Worm (Caenorhabditis elegans) whole organism, L2 larva: ENCODE measurements around the gene F10C1.8.

ENCODE experiments used
- C34F6.9 ChIP-seq: fragments of 150-350 bp; optimal IDR thresholded peaks from 2 replicates; lab custom pipeline; 2014; ENCODE audit warnings: missing biosample characterization, missing genetic modification characterization
- F13H6.1 ChIP-seq: sonication (generic microtip); optimal IDR thresholded peaks from 2 replicates; lab custom pipeline; 2016; ENCODE audit warnings: missing genetic modification characterization, missing compliant biosample characterization
- R02D3.7 ChIP-seq: fragments of 150-350 bp; optimal IDR thresholded peaks from 2 replicates; lab custom pipeline; 2014; ENCODE audit warnings: missing biosample characterization, missing genetic modification characterization
- Y55F3AM.14 ChIP-seq: fragments of 200-800 bp; sonication (Bioruptor generic); optimal IDR thresholded peaks from 2 replicates; lab custom pipeline; 2018; ENCODE audit warnings: mild to moderate bottlenecking, missing genetic modification characterization, missing compliant biosample characterization
- ZK546.5 ChIP-seq: sonication (generic microtip); optimal IDR thresholded peaks from 2 replicates; lab custom pipeline; 2017; ENCODE audit warnings: missing biosample characterization, missing genetic modification characterization
- aly-2 ChIP-seq: fragments of 150-350 bp; optimal IDR thresholded peaks from 2 replicates; lab custom pipeline; 2014; ENCODE audit warnings: missing biosample characterization, missing genetic modification characterization
- ama-1 ChIP-seq: fragments of 150-350 bp; optimal IDR thresholded peaks from 2 replicates; lab custom pipeline; 2018; ENCODE audit warnings: inconsistent platforms
- blmp-1 ChIP-seq: sonication (generic microtip); optimal IDR thresholded peaks from 2 replicates; lab custom pipeline; 2017; ENCODE audit warnings: missing genetic modification characterization, mild to moderate bottlenecking, missing compliant biosample characterization, antibody characterized with exemption, moderate library complexity; ENCODE audit not compliant: insufficient read depth
- ceh-16 ChIP-seq: fragments of 150-350 bp; optimal IDR thresholded peaks from 2 replicates; lab custom pipeline; 2014; ENCODE audit warnings: missing biosample characterization, missing genetic modification characterization
- ceh-82 ChIP-seq: fragments of 150-350 bp; optimal IDR thresholded peaks from 2 replicates; lab custom pipeline; 2014; ENCODE audit warnings: missing biosample characterization, missing genetic modification characterization
- crh-2 ChIP-seq: sonication (generic microtip); optimal IDR thresholded peaks from 2 replicates; lab custom pipeline; 2017; ENCODE audit warnings: missing biosample characterization, missing genetic modification characterization
- dmd-4 ChIP-seq: sonication (generic microtip); optimal IDR thresholded peaks from 2 replicates; lab custom pipeline; 2017; ENCODE audit warnings: missing biosample characterization, missing genetic modification characterization
- egl-27 ChIP-seq: sonication (generic microtip); optimal IDR thresholded peaks from 3 replicates; lab custom pipeline; 2017; ENCODE audit warnings: missing biosample characterization, missing genetic modification reagents, missing genetic modification characterization
- elt-1 ChIP-seq: fragments of 150-350 bp; optimal IDR thresholded peaks from 2 replicates; lab custom pipeline; 2014; ENCODE audit warnings: missing biosample characterization, missing genetic modification characterization
- elt-3 ChIP-seq: sonication (generic microtip); optimal IDR thresholded peaks from 2 replicates; lab custom pipeline; 2017; ENCODE audit warnings: missing biosample characterization, missing genetic modification characterization
- fos-1 ChIP-seq: fragments of 150-350 bp; optimal IDR thresholded peaks from 2 replicates; lab custom pipeline; 2014; ENCODE audit warnings: missing biosample characterization, missing genetic modification characterization
- gmeb-1 ChIP-seq: fragments of 150-350 bp; optimal IDR thresholded peaks from 2 replicates; lab custom pipeline; 2014; ENCODE audit warnings: missing biosample characterization, missing genetic modification characterization
- lin-11 ChIP-seq: fragments of 150-350 bp; sonication (generic microtip); optimal IDR thresholded peaks from 2 replicates; lab custom pipeline; 2014; ENCODE audit warnings: missing biosample characterization, missing genetic modification characterization, inconsistent platforms, mixed read lengths
- lin-13 ChIP-seq: fragments of 150-350 bp; optimal IDR thresholded peaks from 2 replicates; lab custom pipeline; 2014; ENCODE audit warnings: missing biosample characterization, missing genetic modification reagents, missing genetic modification characterization
- lin-39 ChIP-seq: fragments of 150-350 bp; optimal IDR thresholded peaks from 2 replicates; lab custom pipeline; 2014; ENCODE audit warnings: missing biosample characterization, missing genetic modification reagents, missing genetic modification characterization
- lsy-2 ChIP-seq, 2 experiments: fragments of 150-350 bp in 1 of 2; sonication (generic microtip) in 1 of 2; optimal IDR thresholded peaks; 2 replicates each; lab custom pipeline; 2014 to 2017; ENCODE audit warnings: missing biosample characterization in 2 of 2, missing genetic modification characterization in 2 of 2
- mab-5 ChIP-seq: fragments of 150-350 bp; optimal IDR thresholded peaks from 2 replicates; lab custom pipeline; 2014; ENCODE audit warnings: missing biosample characterization, missing genetic modification characterization
- mbf-1 ChIP-seq: sonication (generic microtip); optimal IDR thresholded peaks from 2 replicates; lab custom pipeline; 2017; ENCODE audit warnings: missing biosample characterization, missing genetic modification characterization
- mdl-1 ChIP-seq, 2 experiments: fragments of 150-350 bp in 1 of 2; sonication (generic microtip) in 1 of 2; optimal IDR thresholded peaks; 2 replicates each; lab custom pipeline; 2017; ENCODE audit warnings: missing biosample characterization in 2 of 2, missing genetic modification characterization in 2 of 2
- nhr-10 ChIP-seq: sonication (generic microtip); optimal IDR thresholded peaks from 2 replicates; lab custom pipeline; 2017; ENCODE audit warnings: missing biosample characterization, missing genetic modification characterization
- nhr-11 ChIP-seq: fragments of 150-350 bp; optimal IDR thresholded peaks from 2 replicates; lab custom pipeline; 2014; ENCODE audit warnings: missing biosample characterization, missing genetic modification characterization
- nhr-12 ChIP-seq: fragments of 150-350 bp; optimal IDR thresholded peaks from 2 replicates; lab custom pipeline; 2014; ENCODE audit warnings: missing biosample characterization, missing genetic modification characterization
- nhr-129 ChIP-seq: fragments of 150-350 bp; optimal IDR thresholded peaks from 2 replicates; lab custom pipeline; 2014; ENCODE audit warnings: missing biosample characterization, missing genetic modification characterization
- nhr-21 ChIP-seq: fragments of 150-350 bp; optimal IDR thresholded peaks from 2 replicates; lab custom pipeline; 2014; ENCODE audit warnings: missing biosample characterization, missing genetic modification characterization
- nhr-23 ChIP-seq: fragments of 150-350 bp; optimal IDR thresholded peaks from 2 replicates; lab custom pipeline; 2014; ENCODE audit warnings: missing biosample characterization, missing genetic modification reagents, missing genetic modification characterization
- nhr-237 ChIP-seq: fragments of 150-350 bp; optimal IDR thresholded peaks from 2 replicates; lab custom pipeline; 2014; ENCODE audit warnings: missing biosample characterization, missing genetic modification characterization
- nhr-25 ChIP-seq: fragments of 150-350 bp; sonication (generic microtip); optimal IDR thresholded peaks from 3 replicates; lab custom pipeline; 2014; ENCODE audit warnings: missing biosample characterization, missing genetic modification characterization
- nhr-6 ChIP-seq: fragments of 150-350 bp; optimal IDR thresholded peaks from 2 replicates; lab custom pipeline; 2014; ENCODE audit warnings: missing biosample characterization, missing genetic modification characterization
- peb-1 ChIP-seq: fragments of 150-350 bp; optimal IDR thresholded peaks from 2 replicates; lab custom pipeline; 2014; ENCODE audit warnings: missing biosample characterization, missing genetic modification characterization
- sem-4 ChIP-seq: fragments of 150-350 bp; optimal IDR thresholded peaks from 2 replicates; lab custom pipeline; 2014; ENCODE audit warnings: missing biosample characterization, missing genetic modification reagents, missing genetic modification characterization
- skn-1 ChIP-seq: sonication (generic microtip); optimal IDR thresholded peaks from 2 replicates; lab custom pipeline; 2017; ENCODE audit warnings: missing biosample characterization, missing genetic modification characterization
- sma-3 ChIP-seq: sonication (generic microtip); optimal IDR thresholded peaks from 2 replicates; lab custom pipeline; 2016; ENCODE audit warnings: missing genetic modification reagents, missing genetic modification characterization, missing compliant biosample characterization
- sma-9 ChIP-seq, 2 experiments: fragments of 150-350 bp in 1 of 2; sonication (generic microtip) in 1 of 2; optimal IDR thresholded peaks; 2 replicates each; lab custom pipeline; 2014 to 2016; ENCODE audit warnings: missing genetic modification characterization in 2 of 2, mild to moderate bottlenecking in 1 of 2, missing biosample characterization in 1 of 2, missing compliant biosample characterization in 1 of 2, missing genetic modification reagents in 1 of 2, moderate library complexity in 1 of 2
- unc-39 ChIP-seq: fragments of 150-350 bp; optimal IDR thresholded peaks from 2 replicates; lab custom pipeline; 2014; ENCODE audit warnings: missing biosample characterization, missing genetic modification characterization
- zag-1 ChIP-seq: fragments of 150-350 bp; optimal IDR thresholded peaks from 2 replicates; lab custom pipeline; 2014; ENCODE audit warnings: missing biosample characterization, missing genetic modification characterization
- ztf-1 ChIP-seq: fragments of 200-800 bp; sonication (Bioruptor generic); conservative IDR thresholded peaks from 2 replicates; pipeline ENCODE4 v1.3.6; 2022; ENCODE audit warnings: missing genetic modification characterization, missing compliant biosample characterization
- ztf-11 ChIP-seq: sonication (generic microtip); optimal IDR thresholded peaks from 2 replicates; lab custom pipeline; 2017; ENCODE audit warnings: missing biosample characterization, missing genetic modification characterization
- ztf-4 ChIP-seq: fragments of 150-350 bp; optimal IDR thresholded peaks from 2 replicates; lab custom pipeline; 2014; ENCODE audit warnings: missing biosample characterization, missing genetic modification characterization

F10C1.8 gene

ce11 chrII:5765318-5765717 is 11.1 kb downstream of the F10C1.8 start, which contains the start of gene ifb-1:
Gene ifb-1 (plus strand): TSS chrII:5765618.
- TF ChIP-seq ceh-82 (tag; lab: Kevin White, UChicago) (no peak), sma-3 (GFP tag; lab: Kevin White, UChicago) (no peak), Y55F3AM.14 (no peak), nhr-11 (tag; lab: Kevin White, UChicago) (no peak), mab-5 (tag; lab: Kevin White, UChicago) (no peak), C34F6.9 (no peak), mbf-1 (no peak), nhr-23 (tag; lab: Kevin White, UChicago) (no peak), elt-3 (no peak), nhr-10 (tag; lab: Kevin White, UChicago) (no peak)

- no peak for TF ChIP-seq lin-13
- no peak for TF ChIP-seq blmp-1 (tag; lab: Kevin White, UChicago)
- TF ChIP-seq lin-11 (tag; lab: Kevin White, UChicago): no peak
- no peak for TF ChIP-seq nhr-237
- TF ChIP-seq lsy-2 (tag; optimal IDR thresholded peaks at IDR 0.05; lab: Kevin White, UChicago): no peak
- no peak for TF ChIP-seq nhr-12 (tag; lab: Kevin White, UChicago)
- no peak for TF ChIP-seq mdl-1 (tag; optimal IDR thresholded peaks at IDR 0.05; lab: Kevin White, UChicago)
- TF ChIP-seq ztf-11 (tag; lab: Kevin White, UChicago): no peak
- TF ChIP-seq skn-1 (tag; lab: Kevin White, UChicago): no peak
- TF ChIP-seq dmd-4: no peak
- TF ChIP-seq aly-2 (tag; lab: Kevin White, UChicago): no peak
- TF ChIP-seq zag-1: no peak
- no peak for TF ChIP-seq ZK546.5
- no peak for TF ChIP-seq unc-39 (tag; lab: Kevin White, UChicago)
- TF ChIP-seq ceh-82 (tag; lab: Kevin White, UChicago): no peak
- TF ChIP-seq nhr-11 (tag; lab: Kevin White, UChicago): no peak
- TF ChIP-seq peb-1 (tag; lab: Kevin White, UChicago): no peak
- TF ChIP-seq sma-9 (GFP tag; optimal IDR thresholded peaks at IDR 0.05; lab: Kevin White, UChicago): peak; percentile 43
- TF ChIP-seq sma-9 (tag; optimal IDR thresholded peaks at IDR 0.05; lab: Kevin White, UChicago): no peak
- TF ChIP-seq ztf-1 (GFP tag; lab: Robert Waterston, UW): no peak
- no peak for TF ChIP-seq lin-39 (tag; lab: Kevin White, UChicago)
- TF ChIP-seq C34F6.9: no peak
- TF ChIP-seq F13H6.1 (tag; lab: Kevin White, UChicago): no peak
- no peak for TF ChIP-seq mbf-1
- TF ChIP-seq mab-5 (tag; lab: Kevin White, UChicago): no peak
- no peak for TF ChIP-seq nhr-23 (tag; lab: Kevin White, UChicago)
- TF ChIP-seq R02D3.7 (tag; lab: Kevin White, UChicago): no peak
- peak; percentile 0 for TF ChIP-seq nhr-25 (tag; lab: Kevin White, UChicago)
- TF ChIP-seq elt-1 (tag; lab: Kevin White, UChicago): peak; percentile 8
- TF ChIP-seq crh-2 (tag; lab: Kevin White, UChicago): no peak
- peak; percentile 19 for TF ChIP-seq ceh-16 (tag; lab: Kevin White, UChicago)
- no peak for TF ChIP-seq nhr-129 (tag; lab: Kevin White, UChicago)
- no peak for TF ChIP-seq ama-1 (lab: Kevin White, UChicago)
- no peak for TF ChIP-seq nhr-6
- TF ChIP-seq, all 48 proteins: peak for 4
Observed at ce11 chrII:5768274-5768820, 14.1 kb downstream of the F10C1.8 start.

DNA sequence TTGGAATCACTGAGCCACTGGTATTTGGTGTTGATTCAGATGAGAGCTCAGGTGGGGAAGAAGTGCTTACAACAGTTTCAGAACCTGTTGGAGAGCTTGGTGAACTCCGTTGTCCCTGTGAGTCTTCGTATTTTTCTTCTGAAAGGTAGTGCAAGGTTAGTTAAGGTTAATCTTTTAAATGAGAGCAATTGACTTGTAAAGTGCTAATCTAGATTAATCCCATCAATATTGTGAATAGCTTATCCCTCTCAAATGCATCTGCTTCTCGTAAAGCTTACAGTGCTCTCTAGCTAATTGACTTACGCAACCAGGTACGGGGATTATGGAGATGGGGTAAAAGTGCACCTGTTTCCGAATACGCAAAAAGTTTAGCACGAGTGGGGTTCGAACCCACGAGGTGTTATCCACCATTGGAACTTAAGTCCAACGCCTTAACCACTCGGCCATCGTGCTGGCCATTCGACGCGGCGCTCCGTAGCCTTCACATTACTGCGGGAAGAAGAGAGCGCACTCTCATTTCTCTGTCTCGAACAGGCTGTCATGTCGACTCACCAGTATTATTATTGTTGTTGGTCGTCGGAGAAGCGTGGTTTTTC is 18.4 kb downstream of the F10C1.8 start:
- TF ChIP-seq nhr-237: no peak
- TF ChIP-seq lin-39 (tag; lab: Kevin White, UChicago): no peak
- no peak for TF ChIP-seq sem-4 (tag; lab: Kevin White, UChicago)
- TF ChIP-seq Y55F3AM.14: no peak
- TF ChIP-seq elt-3: no peak
- TF ChIP-seq blmp-1 (tag; lab: Kevin White, UChicago): no peak
- peak; percentile 32 for TF ChIP-seq lin-11 (tag; lab: Kevin White, UChicago)
- TF ChIP-seq skn-1 (tag; lab: Kevin White, UChicago): no peak
- no peak for TF ChIP-seq nhr-11 (tag; lab: Kevin White, UChicago)
- TF ChIP-seq lin-13: no peak
- peak; percentile 1 for TF ChIP-seq crh-2 (tag; lab: Kevin White, UChicago)
- no peak for TF ChIP-seq ceh-16 (tag; lab: Kevin White, UChicago)
- TF ChIP-seq elt-1 (tag; lab: Kevin White, UChicago): no peak
- TF ChIP-seq nhr-25 (tag; lab: Kevin White, UChicago): no peak
- TF ChIP-seq R02D3.7 (tag; lab: Kevin White, UChicago): no peak
- TF ChIP-seq F13H6.1 (tag; lab: Kevin White, UChicago): peak; percentile 45
- peak; percentile 53 for TF ChIP-seq sma-9 (GFP tag; optimal IDR thresholded peaks at IDR 0.05; lab: Kevin White, UChicago)
- TF ChIP-seq sma-9 (tag; optimal IDR thresholded peaks at IDR 0.05; lab: Kevin White, UChicago): no peak
- no peak for TF ChIP-seq mbf-1
- TF ChIP-seq aly-2 (tag; lab: Kevin White, UChicago): no peak
- TF ChIP-seq fos-1 (tag; lab: Kevin White, UChicago): peak; percentile 35
- no peak for TF ChIP-seq ama-1 (lab: Kevin White, UChicago)
- no peak for TF ChIP-seq ztf-4
- TF ChIP-seq unc-39 (tag; lab: Kevin White, UChicago): no peak
- no peak for TF ChIP-seq nhr-12 (tag; lab: Kevin White, UChicago)
- TF ChIP-seq gmeb-1 (tag; lab: Kevin White, UChicago): peak; percentile 22
- no peak for TF ChIP-seq mab-5 (tag; lab: Kevin White, UChicago)
- TF ChIP-seq egl-27: no peak
- no peak for TF ChIP-seq nhr-21 (tag; lab: Kevin White, UChicago)
- no peak for TF ChIP-seq ztf-11 (tag; lab: Kevin White, UChicago)
- no peak for TF ChIP-seq sma-3 (GFP tag; lab: Kevin White, UChicago)
- no peak for TF ChIP-seq nhr-10 (tag; lab: Kevin White, UChicago)
- TF ChIP-seq peb-1 (tag; lab: Kevin White, UChicago): no peak
- TF ChIP-seq nhr-6: no peak
